Worm (Caenorhabditis elegans) whole organism, L1 larva: Measurements from ENCODE around the gene acc-1.
A peak's percentile ranks its signal among the peaks of the same experiment; 100 is the strongest.

Source experiments
- C16A3.4 ChIP-seq: fragments of 150-350 bp; optimal IDR thresholded peaks from 2 replicates; lab custom pipeline; 2014; ENCODE audit warnings: missing biosample characterization, missing genetic modification characterization
- C34B4.2 ChIP-seq: sonication (generic microtip); optimal IDR thresholded peaks from 2 replicates; lab custom pipeline; 2017; ENCODE audit warnings: mild to moderate bottlenecking, missing genetic modification characterization, missing compliant biosample characterization
- Y116A8C.19 ChIP-seq: sonication (generic microtip); optimal IDR thresholded peaks from 2 replicates; lab custom pipeline; 2016; ENCODE audit warnings: missing compliant biosample characterization, missing genetic modification characterization, borderline replicate concordance
- alr-1 ChIP-seq: fragments of 200-800 bp; sonication (Bioruptor generic); optimal IDR thresholded peaks from 2 replicates; lab custom pipeline; 2018; ENCODE audit warnings: borderline replicate concordance, mild to moderate bottlenecking, missing genetic modification characterization, missing compliant biosample characterization
- blmp-1 ChIP-seq: fragments of 150-350 bp; optimal IDR thresholded peaks from 2 replicates; lab custom pipeline; 2014; ENCODE audit warnings: missing biosample characterization, missing genetic modification characterization
- ceh-63 ChIP-seq: fragments of 200-800 bp; sonication (Bioruptor generic); optimal IDR thresholded peaks from 2 replicates; lab custom pipeline; 2018; ENCODE audit warnings: mild to moderate bottlenecking, missing genetic modification characterization, missing compliant biosample characterization
- ceh-88 ChIP-seq: fragments of 200-800 bp; sonication (Bioruptor generic); IDR thresholded peaks from 2 replicates; pipeline ENCODE4 v1.3.6; 2022; ENCODE audit warnings: missing genetic modification characterization, missing compliant biosample characterization
- ceh-90 ChIP-seq: sonication (generic microtip); optimal IDR thresholded peaks from 2 replicates; lab custom pipeline; 2016; ENCODE audit warnings: missing genetic modification characterization, missing compliant biosample characterization
- ces-1 ChIP-seq: fragments of 150-350 bp; optimal IDR thresholded peaks from 2 replicates; lab custom pipeline; 2014; ENCODE audit warnings: missing biosample characterization, missing genetic modification reagents, missing genetic modification characterization
- dpl-1 ChIP-seq, 3 experiments: fragments of 150-350 bp in 2 of 3; sonication (generic microtip) in 1 of 3; optimal IDR thresholded peaks; 2 replicates each; lab custom pipeline; 2014 to 2017; ENCODE audit warnings: missing biosample characterization in 3 of 3, missing genetic modification characterization in 3 of 3, missing genetic modification reagents in 3 of 3
- efl-1 ChIP-seq, 4 experiments: fragments of 150-350 bp; optimal IDR thresholded peaks in 3 of 4; peaks in 1 of 4; 1 replicate in 1 of 4; 2 replicates in 3 of 4; lab custom pipeline; 2014; ENCODE audit warnings: missing biosample characterization in 2 of 4, missing genetic modification characterization in 2 of 4, missing genetic modification reagents in 2 of 4
- efl-3 ChIP-seq: fragments of 200-800 bp; sonication (Bioruptor generic); optimal IDR thresholded peaks from 2 replicates; lab custom pipeline; 2018; ENCODE audit warnings: mild to moderate bottlenecking, missing genetic modification characterization, missing compliant biosample characterization
- elt-3 ChIP-seq, 6 experiments: fragments of 150-350 bp in 1 of 6; sonication (generic microtip); optimal IDR thresholded peaks; 2 replicates each; lab custom pipeline; 2017 to 2018; ENCODE audit warnings: missing biosample characterization in 6 of 6, missing genetic modification characterization in 6 of 6, inconsistent platforms in 1 of 6
- fkh-8 ChIP-seq: sonication (generic microtip); optimal IDR thresholded peaks from 2 replicates; lab custom pipeline; 2016; ENCODE audit warnings: mild to moderate bottlenecking, missing genetic modification characterization, missing compliant biosample characterization
- grh-1 ChIP-seq: fragments of 200-800 bp; sonication (Bioruptor generic); IDR thresholded peaks from 2 replicates; pipeline ENCODE4 v1.3.6; 2022; ENCODE audit warnings: missing genetic modification reagents, missing genetic modification characterization, missing compliant biosample characterization
- hlh-17 ChIP-seq: fragments of 200-800 bp; sonication (Bioruptor generic); optimal IDR thresholded peaks from 2 replicates; lab custom pipeline; 2018; ENCODE audit warnings: missing genetic modification characterization, mild to moderate bottlenecking, missing compliant biosample characterization, moderate library complexity, borderline replicate concordance
- hlh-4 ChIP-seq: sonication (generic microtip); optimal IDR thresholded peaks from 2 replicates; lab custom pipeline; 2016; ENCODE audit warnings: mild to moderate bottlenecking, missing genetic modification characterization, missing compliant biosample characterization
- hpl-2 ChIP-seq: fragments of 150-350 bp; optimal IDR thresholded peaks from 2 replicates; lab custom pipeline; 2014; ENCODE audit warnings: missing biosample characterization, missing genetic modification reagents, missing genetic modification characterization
- isw-1 ChIP-seq: fragments of 200-800 bp; sonication (Bioruptor generic); IDR thresholded peaks from 2 replicates; pipeline ENCODE4 v1.3.6; 2022; ENCODE audit warnings: missing genetic modification characterization, missing compliant biosample characterization
- lin-14 ChIP-seq: fragments of 200-800 bp; sonication (Bioruptor generic); optimal IDR thresholded peaks from 2 replicates; lab custom pipeline; 2018; ENCODE audit warnings: mild to moderate bottlenecking, missing genetic modification characterization, moderate library complexity, missing compliant biosample characterization
- lin-15B ChIP-seq: fragments of 150-350 bp; sonication (generic microtip); optimal IDR thresholded peaks from 3 replicates; lab custom pipeline; 2014; ENCODE audit warnings: missing biosample characterization, missing genetic modification characterization
- lin-35 ChIP-seq, 2 experiments: fragments of 150-350 bp; optimal IDR thresholded peaks; 2 replicates each; lab custom pipeline; 2014; ENCODE audit warnings: missing biosample characterization in 2 of 2, missing genetic modification characterization in 2 of 2, missing genetic modification reagents in 2 of 2
- lin-39 ChIP-seq: fragments of 150-350 bp; optimal IDR thresholded peaks from 2 replicates; lab custom pipeline; 2014; ENCODE audit warnings: missing biosample characterization, missing genetic modification reagents, missing genetic modification characterization
- lir-3 ChIP-seq: sonication (generic microtip); optimal IDR thresholded peaks from 2 replicates; lab custom pipeline; 2016; ENCODE audit warnings: mild to moderate bottlenecking, missing genetic modification characterization, moderate library complexity, missing compliant biosample characterization; ENCODE audit not compliant: poor library complexity
- lsy-2 ChIP-seq, 2 experiments: fragments of 150-350 bp; optimal IDR thresholded peaks; 2 replicates each; lab custom pipeline; 2014; ENCODE audit warnings: missing biosample characterization in 2 of 2, missing genetic modification characterization in 2 of 2
- mdl-1 ChIP-seq, 2 experiments: fragments of 150-350 bp; optimal IDR thresholded peaks; 2 replicates each; lab custom pipeline; 2014 to 2017; ENCODE audit warnings: missing biosample characterization in 2 of 2, missing genetic modification characterization in 2 of 2, inconsistent platforms in 1 of 2
- mef-2 ChIP-seq: fragments of 150-350 bp; optimal IDR thresholded peaks from 2 replicates; lab custom pipeline; 2014; ENCODE audit warnings: missing biosample characterization, missing genetic modification characterization
- mep-1 ChIP-seq: fragments of 150-350 bp; optimal IDR thresholded peaks from 2 replicates; lab custom pipeline; 2014; ENCODE audit warnings: missing biosample characterization, missing genetic modification characterization
- nhr-19 ChIP-seq: fragments of 200-800 bp; sonication (Bioruptor generic); conservative IDR thresholded peaks from 2 replicates; pipeline ENCODE4 v1.3.6; 2022; ENCODE audit warnings: missing genetic modification characterization, missing compliant biosample characterization
- nhr-20 ChIP-seq: sonication (generic microtip); optimal IDR thresholded peaks from 2 replicates; lab custom pipeline; 2016; ENCODE audit warnings: mild to moderate bottlenecking, missing genetic modification characterization, missing compliant biosample characterization
- nhr-47 ChIP-seq: sonication (generic microtip); optimal IDR thresholded peaks from 2 replicates; lab custom pipeline; 2016; ENCODE audit warnings: mild to moderate bottlenecking, missing genetic modification characterization, moderate library complexity, missing compliant biosample characterization
- nhr-71 ChIP-seq: sonication (generic microtip); optimal IDR thresholded peaks from 2 replicates; lab custom pipeline; 2016; ENCODE audit warnings: mild to moderate bottlenecking, missing genetic modification characterization, moderate library complexity, missing compliant biosample characterization
- nhr-84 ChIP-seq: sonication (generic microtip); optimal IDR thresholded peaks from 2 replicates; lab custom pipeline; 2017; ENCODE audit warnings: missing biosample characterization, missing genetic modification characterization
- nhr-85 ChIP-seq: sonication (generic microtip); peaks from one replicate; lab custom pipeline; 2016; ENCODE audit warnings: missing genetic modification characterization, inconsistent platforms, missing compliant biosample characterization
- nhr-90 ChIP-seq: sonication (generic microtip); optimal IDR thresholded peaks from 2 replicates; lab custom pipeline; 2016; ENCODE audit warnings: mild to moderate bottlenecking, missing genetic modification characterization, missing compliant biosample characterization; ENCODE audit not compliant: poor library complexity
- pax-3 ChIP-seq: fragments of 200-800 bp; sonication (Bioruptor generic); optimal IDR thresholded peaks from 2 replicates; lab custom pipeline; 2018; ENCODE audit warnings: mild to moderate bottlenecking, missing genetic modification characterization, moderate library complexity, missing compliant biosample characterization
- snu-23 ChIP-seq: sonication (generic microtip); optimal IDR thresholded peaks from 2 replicates; lab custom pipeline; 2016; ENCODE audit warnings: missing genetic modification characterization, missing compliant biosample characterization
- sox-4 ChIP-seq: sonication (generic microtip); optimal IDR thresholded peaks from 2 replicates; lab custom pipeline; 2016; ENCODE audit warnings: missing genetic modification characterization, missing compliant biosample characterization
- swsn-7 ChIP-seq: sonication (generic microtip); optimal IDR thresholded peaks from 2 replicates; lab custom pipeline; 2016; ENCODE audit warnings: missing genetic modification characterization, missing compliant biosample characterization
- tbx-2 ChIP-seq: sonication (generic microtip); optimal IDR thresholded peaks from 2 replicates; lab custom pipeline; 2016; ENCODE audit warnings: missing genetic modification characterization, missing compliant biosample characterization
- tlp-1 ChIP-seq: fragments of 150-350 bp; optimal IDR thresholded peaks from 2 replicates; lab custom pipeline; 2014; ENCODE audit warnings: missing biosample characterization, missing genetic modification characterization
- unc-62 ChIP-seq: fragments of 150-350 bp; optimal IDR thresholded peaks from 2 replicates; lab custom pipeline; 2014; ENCODE audit warnings: missing biosample characterization, missing genetic modification reagents, missing genetic modification characterization
- unc-98 ChIP-seq: fragments of 200-800 bp; sonication (Bioruptor generic); IDR thresholded peaks from 2 replicates; pipeline ENCODE4 v1.3.6; 2022; ENCODE audit warnings: missing genetic modification characterization, missing compliant biosample characterization
- xbp-1 ChIP-seq: sonication (generic microtip); optimal IDR thresholded peaks from 2 replicates; lab custom pipeline; 2016; ENCODE audit warnings: missing genetic modification characterization, missing compliant biosample characterization
- zip-4 ChIP-seq: fragments of 200-800 bp; sonication (Bioruptor generic); optimal IDR thresholded peaks from 2 replicates; lab custom pipeline; 2018; ENCODE audit warnings: mild to moderate bottlenecking, missing genetic modification characterization, moderate library complexity, missing compliant biosample characterization
- ztf-11 ChIP-seq, 2 experiments: sonication (generic microtip); optimal IDR thresholded peaks; 2 replicates each; lab custom pipeline; 2016 to 2017; ENCODE audit warnings: missing genetic modification characterization in 2 of 2, missing biosample characterization in 1 of 2, missing compliant biosample characterization in 1 of 2
- ztf-4 ChIP-seq: fragments of 150-350 bp; optimal IDR thresholded peaks from 2 replicates; lab custom pipeline; 2014; ENCODE audit warnings: missing biosample characterization, missing genetic modification characterization

The acc-1 gene

DNA sequence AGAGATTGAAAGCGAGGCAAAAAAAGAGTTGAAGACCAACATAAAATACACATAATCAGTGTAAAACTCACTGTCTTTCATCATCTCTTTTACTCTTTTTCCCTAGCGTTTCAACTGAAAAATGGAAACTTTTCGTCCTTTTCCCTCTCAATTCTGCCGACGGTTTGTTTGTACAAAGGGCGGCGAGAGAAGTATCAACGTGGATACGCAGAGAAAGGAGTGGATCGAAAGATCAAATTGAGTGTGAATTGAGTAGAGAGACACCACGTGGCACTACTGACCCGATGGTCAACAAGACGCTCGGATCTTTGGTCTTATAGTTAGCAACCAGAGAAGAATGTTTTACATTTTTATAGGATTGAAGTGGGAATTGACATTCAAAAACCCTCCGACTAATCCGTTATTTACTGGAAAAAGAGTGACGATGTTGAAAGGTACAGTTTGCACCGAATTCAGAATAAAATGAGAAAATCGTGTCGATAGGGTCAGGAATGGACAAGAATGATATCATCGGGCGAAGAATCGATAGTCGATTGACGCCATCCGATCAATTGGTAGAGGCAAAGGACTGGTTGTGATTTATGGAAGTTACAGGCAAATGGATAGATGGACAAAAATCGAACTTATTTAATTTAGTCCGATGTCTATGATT lies 13.3 kb downstream of the acc-1 start (continued):
- TF ChIP-seq ztf-11 (tag; optimal IDR thresholded peaks at IDR 0.05; lab: Kevin White, UChicago), result no peak

DNA sequence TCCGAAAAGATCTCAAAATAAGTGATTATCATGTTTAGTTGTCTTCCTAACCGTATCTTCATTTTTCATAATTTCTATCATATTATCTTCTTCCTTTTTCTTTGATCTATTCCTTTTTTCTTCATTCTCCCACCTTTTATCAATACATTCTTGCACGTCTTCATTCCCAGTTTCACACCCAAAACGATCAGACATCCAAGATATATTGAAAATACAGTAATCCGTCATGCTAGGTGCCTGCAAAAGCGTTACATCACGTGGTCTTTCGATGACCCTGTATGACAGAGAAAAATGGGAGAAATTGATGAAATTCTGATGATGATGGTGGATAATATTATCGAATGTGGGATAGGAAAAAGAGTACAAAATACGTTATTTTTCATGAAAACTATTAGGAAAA lies 14.6 kb downstream of the acc-1 start:
- TF ChIP-seq pax-3 (tag; lab: Kevin White, UChicago), result no peak
- no peak for TF ChIP-seq tlp-1
- TF ChIP-seq blmp-1 (tag; lab: Kevin White, UChicago), result peak; percentile 90
- no peak for TF ChIP-seq nhr-84
- TF ChIP-seq efl-3 (GFP tag; lab: Kevin White, UChicago), result peak; percentile 32
- TF ChIP-seq zip-4, result no peak
- peak; percentile 69 to 82 for TF ChIP-seq lsy-2 (tag; optimal IDR thresholded peaks at IDR 0.05; lab: Kevin White, UChicago)
- TF ChIP-seq grh-1 (GFP tag; lab: Robert Waterston, UW), result peak; percentile 38; the same call in 1 of the 2 replicates
- peak in 1 of 2 experiments; percentile 63 for TF ChIP-seq lin-35 (GFP tag; optimal IDR thresholded peaks at IDR 0.05; lab: Kevin White, UChicago)
- TF ChIP-seq alr-1, result no peak
- TF ChIP-seq nhr-85 (tag; lab: Kevin White, UChicago), result peak; percentile 96
- peak; percentile 95 for TF ChIP-seq nhr-20 (tag; lab: Kevin White, UChicago)
- peak; percentile 22 for TF ChIP-seq C16A3.4 (tag; lab: Kevin White, UChicago)
- TF ChIP-seq mdl-1 (tag; optimal IDR thresholded peaks at IDR 0.05; lab: Kevin White, UChicago), result peak in 1 of 2 experiments; percentile 41
- TF ChIP-seq Y116A8C.19 (tag; lab: Kevin White, UChicago), result no peak
- no peak for TF ChIP-seq ces-1
- no peak for TF ChIP-seq unc-98 (GFP tag; lab: Robert Waterston, UW)
- TF ChIP-seq swsn-7 (tag; lab: Kevin White, UChicago), result no peak
- TF ChIP-seq lin-39 (tag; lab: Kevin White, UChicago), result no peak
- peak; percentile 3 for TF ChIP-seq xbp-1 (tag; lab: Kevin White, UChicago)
- no peak for TF ChIP-seq ceh-90
- TF ChIP-seq unc-62 (GFP tag; lab: Kevin White, UChicago), result no peak
- TF ChIP-seq hlh-17, result no peak
- TF ChIP-seq fkh-8 (tag; lab: Kevin White, UChicago), result no peak
- no peak for TF ChIP-seq hlh-4 (tag; lab: Kevin White, UChicago)
- TF ChIP-seq lin-14 (GFP tag; lab: Kevin White, UChicago), result peak; percentile 73
- TF ChIP-seq nhr-47, result peak; percentile 52
- TF ChIP-seq nhr-90 (tag; lab: Kevin White, UChicago), result peak; percentile 77
- TF ChIP-seq isw-1 (GFP tag; lab: Robert Waterston, UW), result no peak
- TF ChIP-seq ceh-88 (GFP tag; lab: Robert Waterston, UW), result no peak
- peak; percentile 43 for TF ChIP-seq mep-1 (tag; lab: Kevin White, UChicago)
- TF ChIP-seq ceh-63, result no peak
- no peak for TF ChIP-seq mef-2 (tag; lab: Kevin White, UChicago)
- TF ChIP-seq tbx-2, result peak; percentile 35
- TF ChIP-seq snu-23 (GFP tag; lab: Kevin White, UChicago), result peak; percentile 80
- TF ChIP-seq efl-1 (optimal IDR thresholded peaks at IDR 0.05; lab: Kevin White, UChicago), result no peak
- no peak for TF ChIP-seq efl-1 (GFP tag; optimal IDR thresholded peaks at IDR 0.05 in 1 of 2; lab: Kevin White, UChicago)
- peak; percentile 83 for TF ChIP-seq nhr-71 (tag; lab: Kevin White, UChicago)
- peak in 1 of 3 experiments; percentile 21 for TF ChIP-seq dpl-1 (GFP tag; optimal IDR thresholded peaks at IDR 0.05; lab: Kevin White, UChicago)
- no peak for TF ChIP-seq hpl-2 (GFP tag; lab: Kevin White, UChicago)
- TF ChIP-seq sox-4 (tag; lab: Kevin White, UChicago), result no peak
- peak; percentile 18 for TF ChIP-seq ztf-4 (tag; lab: Kevin White, UChicago)
- peak; percentile 21; the same call in 1 of the 2 replicates for TF ChIP-seq nhr-19 (GFP tag; lab: Robert Waterston, UW)
- TF ChIP-seq lin-15B (tag; lab: Kevin White, UChicago), result no peak
- no peak for TF ChIP-seq C34B4.2 (tag; lab: Kevin White, UChicago)
- TF ChIP-seq lir-3 (tag; lab: Kevin White, UChicago), result no peak
- TF ChIP-seq elt-3 (tag; optimal IDR thresholded peaks at IDR 0.05; lab: Kevin White, UChicago), result peak in 2 of 6 experiments; percentile 80
